Fruit fly (Drosophila melanogaster) whole organism, pupa: ENCODE data around the gene CG14110.

ENCODE experiments used
- CG12605 ChIP-seq: fragments of 200-800 bp; sonication (Bioruptor generic); IDR thresholded peaks from 2 replicates; pipeline ENCODE4 v1.3.6; 2022; ENCODE audit warnings: missing biosample characterization, missing genetic modification characterization
- CG14655 ChIP-seq: fragments of 200-800 bp; sonication (Bioruptor generic); optimal IDR thresholded peaks from 3 replicates; lab custom pipeline; 2017; ENCODE audit warnings: mild to moderate bottlenecking, missing biosample characterization, missing genetic modification reagents, missing genetic modification characterization
- CG15710 ChIP-seq: fragments of 200-800 bp; sonication (Bioruptor generic); optimal IDR thresholded peaks from 2 replicates; lab custom pipeline; 2018; ENCODE audit warnings: missing biosample characterization, mild to moderate bottlenecking, missing genetic modification characterization, moderate library complexity
- CG17806 ChIP-seq: fragments of 200-800 bp; sonication (Bioruptor generic); optimal IDR thresholded peaks from 2 replicates; lab custom pipeline; 2018; ENCODE audit warnings: missing biosample characterization, mild to moderate bottlenecking, missing genetic modification characterization, moderate library complexity
- CG34367 ChIP-seq: fragments of 200-800 bp; sonication (Bioruptor generic); optimal IDR thresholded peaks from 2 replicates; lab custom pipeline; 2018; ENCODE audit warnings: missing biosample characterization, mild to moderate bottlenecking, missing genetic modification characterization
- CG4496 ChIP-seq: fragments of 200-800 bp; sonication (Bioruptor generic); IDR thresholded peaks from 3 replicates; pipeline ENCODE4 v1.3.6; 2022; ENCODE audit warnings: missing biosample characterization, missing genetic modification characterization
- CG8301 ChIP-seq: fragments of 200-800 bp; sonication (Bioruptor generic); optimal IDR thresholded peaks from 2 replicates; lab custom pipeline; 2018; ENCODE audit warnings: missing biosample characterization, mild to moderate bottlenecking, missing genetic modification characterization
- D1 ChIP-seq: fragments of 200-800 bp; sonication (Bioruptor generic); optimal IDR thresholded peaks from 2 replicates; lab custom pipeline; 2018; ENCODE audit warnings: missing biosample characterization, mild to moderate bottlenecking, missing genetic modification characterization, moderate library complexity
- EcR ChIP-seq: fragments of 200-800 bp; sonication (Bioruptor generic); optimal IDR thresholded peaks from 3 replicates; lab custom pipeline; 2019; ENCODE audit warnings: missing biosample characterization, missing genetic modification characterization, mild to moderate bottlenecking, moderate library complexity, missing genetic modification reagents
- Pif1A ChIP-seq: fragments of 200-800 bp; sonication (Bioruptor generic); optimal IDR thresholded peaks from 3 replicates; lab custom pipeline; 2016; ENCODE audit warnings: missing biosample characterization, missing genetic modification characterization
- Pif1B ChIP-seq: fragments of 200-800 bp; sonication (Bioruptor generic); optimal IDR thresholded peaks from 3 replicates; lab custom pipeline; 2016; ENCODE audit warnings: missing biosample characterization, missing genetic modification characterization
- Snoo ChIP-seq: fragments of 200-800 bp; sonication (Bioruptor generic); optimal IDR thresholded peaks from 3 replicates; lab custom pipeline; 2017; ENCODE audit warnings: missing biosample characterization, mild to moderate bottlenecking, missing genetic modification characterization, inconsistent platforms
- fd96Ca ChIP-seq: fragments of 200-800 bp; sonication (Bioruptor generic); IDR thresholded peaks from 3 replicates; pipeline ENCODE4 v1.3.6; 2022; ENCODE audit warnings: missing biosample characterization, missing genetic modification characterization

DNA sequence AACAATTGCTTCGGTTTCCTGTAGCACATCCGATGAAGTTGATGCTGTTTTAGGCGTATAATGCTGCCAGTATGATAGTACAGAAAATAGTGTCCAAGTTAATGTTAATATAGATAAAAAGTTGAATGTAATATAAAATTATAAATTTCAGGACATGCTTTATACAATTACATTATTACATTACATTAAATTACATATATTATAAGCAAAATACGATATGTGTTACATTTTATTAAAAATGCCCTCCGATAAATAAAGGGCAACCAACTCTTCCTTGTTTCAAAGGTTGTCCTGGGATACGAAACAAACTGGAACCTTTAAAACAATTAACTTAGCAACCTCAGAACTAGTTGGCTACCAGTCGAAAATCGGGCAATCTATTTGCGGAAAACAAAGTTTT is 35.9 kb upstream of the CG14110 start, which contains the start of gene CG17687:
- TF ChIP-seq EcR (GFP tag; lab: Kevin White, UChicago) (no peak), CG8301 (tag; lab: Kevin White, UChicago) (no peak), Pif1B (GFP tag; lab: Kevin White, UChicago) (no peak), D1 (tag; lab: Kevin White, UChicago) (no peak), CG15710 (tag; lab: Kevin White, UChicago) (no peak), CG34367 (tag; lab: Kevin White, UChicago) (no peak), CG12605 (no peak), CG4496 (GFP tag; lab: Robert Waterston, UW) (no peak), fd96Ca (GFP tag; lab: Robert Waterston, UW) (no peak), Snoo (tag; lab: Kevin White, UChicago) (no peak), Pif1A (GFP tag; lab: Kevin White, UChicago) (no peak), CG14655 (GFP tag; lab: Kevin White, UChicago) (no peak), CG17806 (tag; lab: Kevin White, UChicago) (no peak)
